Fruit fly (Drosophila melanogaster): ENCODE results near the gene hop.

DNA sequence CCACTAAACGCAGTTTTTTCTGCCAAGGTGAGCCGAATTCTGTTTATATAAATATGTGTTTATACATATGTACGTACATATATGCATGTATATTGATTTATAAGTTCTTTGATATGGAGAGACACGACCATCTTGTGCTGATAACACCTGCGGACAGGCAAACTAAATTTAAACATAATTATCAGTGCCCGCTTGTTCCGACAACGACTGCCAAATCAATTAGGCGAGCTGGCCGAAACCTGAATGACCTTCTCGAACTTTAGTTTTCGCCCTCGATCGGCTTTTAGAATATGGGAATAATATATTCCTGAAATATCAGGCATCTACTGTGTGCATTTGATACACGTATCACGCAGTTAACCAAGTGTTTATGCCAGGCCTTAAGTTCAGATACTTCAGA lies 25.1 kb downstream of the hop start:
- TF ChIP-seq psq (optimal IDR thresholded peaks at IDR 0.05) (no peak), h (optimal IDR thresholded peaks at IDR 0.05) (no peak), insv (optimal IDR thresholded peaks at IDR 0.05) (no peak), Myc (optimal IDR thresholded peaks at IDR 0.05) (no peak), ttk (optimal IDR thresholded peaks at IDR 0.05) (no peak)
